Fruit fly (Drosophila melanogaster) whole organism, embryonic: ENCODE measurements around the gene twr.
A peak's percentile ranks its signal among the peaks of the same experiment; 100 is the strongest.

Experiments
- Abd-B ChIP-seq: fragments of 200-800 bp; sonication (Bioruptor generic); optimal IDR thresholded peaks from 2 replicates; lab custom pipeline; 2018; ENCODE audit warnings: missing biosample characterization, mild to moderate bottlenecking, missing genetic modification characterization, moderate library complexity
- Bgb ChIP-seq: fragments of 200-800 bp; sonication (Bioruptor generic); IDR thresholded peaks from 2 replicates; pipeline ENCODE4 v1.3.6; 2022; ENCODE audit warnings: missing biosample characterization, missing genetic modification characterization; ENCODE audit not compliant: partially characterized antibody
- CG10209 ChIP-seq: fragments of 200-800 bp; sonication (Bioruptor generic); optimal IDR thresholded peaks from 3 replicates; lab custom pipeline; 2017; ENCODE audit warnings: missing biosample characterization, mild to moderate bottlenecking, missing genetic modification characterization, missing genetic modification reagents
- CG10431 ChIP-seq: fragments of 200-800 bp; sonication (Bioruptor generic); optimal IDR thresholded peaks from 3 replicates; lab custom pipeline; 2018; ENCODE audit warnings: missing biosample characterization, mild to moderate bottlenecking, missing genetic modification characterization
- CG11247 ChIP-seq: fragments of 200-800 bp; sonication (Bioruptor generic); IDR thresholded peaks from 2 replicates; pipeline ENCODE4 v1.3.6; 2022; ENCODE audit warnings: missing biosample characterization, missing genetic modification characterization
- CG11560 ChIP-seq: fragments of 200-800 bp; sonication (Bioruptor generic); IDR thresholded peaks from 3 replicates; pipeline ENCODE4 v1.3.6; 2022; ENCODE audit warnings: missing biosample characterization, missing genetic modification characterization
- CG11695 ChIP-seq: fragments of 200-800 bp; sonication (Bioruptor generic); IDR thresholded peaks from 3 replicates; pipeline ENCODE4 v1.3.6; 2022; ENCODE audit warnings: missing biosample characterization, missing genetic modification characterization
- CG13287 ChIP-seq: fragments of 200-800 bp; sonication (Bioruptor generic); IDR thresholded peaks from 2 replicates; pipeline ENCODE4 v1.3.6; 2022; ENCODE audit warnings: missing biosample characterization, missing genetic modification characterization; ENCODE audit not compliant: partially characterized antibody
- CG14014 ChIP-seq: fragments of 200-800 bp; sonication (Bioruptor generic); IDR thresholded peaks from 2 replicates; pipeline ENCODE4 v1.3.6; 2022; ENCODE audit warnings: missing biosample characterization, missing genetic modification characterization
- CG17328 ChIP-seq: fragments of 200-800 bp; sonication (Bioruptor generic); IDR thresholded peaks from 2 replicates; pipeline ENCODE4 v1.3.6; 2022; ENCODE audit warnings: missing biosample characterization, missing genetic modification characterization
- CG17361 ChIP-seq: fragments of 200-800 bp; sonication (Bioruptor generic); IDR thresholded peaks from 3 replicates; pipeline ENCODE4 v1.3.6; 2022; ENCODE audit warnings: missing biosample characterization, missing genetic modification characterization
- CG30020 ChIP-seq: fragments of 200-800 bp; optimal IDR thresholded peaks from 2 replicates; lab custom pipeline; 2019; ENCODE audit warnings: missing biosample characterization, mild to moderate bottlenecking, missing genetic modification characterization, moderate library complexity
- CG3163 ChIP-seq: fragments of 200-800 bp; sonication (Bioruptor generic); optimal IDR thresholded peaks from 3 replicates; lab custom pipeline; 2016; ENCODE audit warnings: missing biosample characterization, missing genetic modification characterization
- CG4707 ChIP-seq: fragments of 200-800 bp; sonication (Bioruptor generic); optimal IDR thresholded peaks from 2 replicates; lab custom pipeline; 2018; ENCODE audit warnings: missing biosample characterization, mild to moderate bottlenecking, missing genetic modification characterization, moderate library complexity
- CG5180 ChIP-seq: fragments of 200-800 bp; sonication (Bioruptor generic); optimal IDR thresholded peaks from 3 replicates; lab custom pipeline; 2017; ENCODE audit warnings: missing biosample characterization, missing genetic modification characterization, mild to moderate bottlenecking, moderate library complexity, missing genetic modification reagents
- CG5953 ChIP-seq: fragments of 200-800 bp; sonication (Bioruptor generic); IDR thresholded peaks from 2 replicates; pipeline ENCODE4 v1.3.6; 2022; ENCODE audit warnings: missing biosample characterization, missing genetic modification characterization
- CG9609 ChIP-seq: fragments of 200-800 bp; sonication (Bioruptor generic); optimal IDR thresholded peaks from 3 replicates; lab custom pipeline; 2016; ENCODE audit warnings: missing biosample characterization, missing genetic modification characterization
- CG9932 ChIP-seq: fragments of 200-800 bp; sonication (Bioruptor generic); IDR thresholded peaks from 2 replicates; pipeline ENCODE4 v1.3.6; 2022; ENCODE audit warnings: missing biosample characterization, missing genetic modification characterization
- Deaf1 ChIP-seq: fragments of 200-800 bp; optimal IDR thresholded peaks from 3 replicates; lab custom pipeline; 2019; ENCODE audit warnings: missing biosample characterization, mild to moderate bottlenecking, missing genetic modification characterization, moderate library complexity
- Doc3 ChIP-seq: fragments of 200-800 bp; sonication (Bioruptor generic); IDR thresholded peaks from 3 replicates; pipeline ENCODE4 v1.3.6; 2022; ENCODE audit warnings: missing biosample characterization, missing genetic modification characterization; ENCODE audit not compliant: partially characterized antibody
- Dp ChIP-seq: fragments of 200-800 bp; sonication (Bioruptor generic); optimal IDR thresholded peaks from 2 replicates; lab custom pipeline; 2018; ENCODE audit warnings: missing biosample characterization, mild to moderate bottlenecking, missing genetic modification characterization, moderate library complexity
- ERR ChIP-seq: fragments of 200-800 bp; sonication (Bioruptor generic); optimal IDR thresholded peaks from 2 replicates; lab custom pipeline; 2016; ENCODE audit warnings: missing biosample characterization, missing genetic modification characterization
- Ets65A ChIP-seq: fragments of 200-800 bp; sonication (Bioruptor generic); peaks from one replicate; lab custom pipeline; 2016; ENCODE audit warnings: missing biosample characterization, missing genetic modification characterization
- Fer1 ChIP-seq: fragments of 200-800 bp; sonication (Bioruptor generic); optimal IDR thresholded peaks from 2 replicates; lab custom pipeline; 2017; ENCODE audit warnings: missing biosample characterization, mild to moderate bottlenecking, missing genetic modification characterization
- GATAe ChIP-seq: fragments of 200-800 bp; sonication (Bioruptor generic); conservative IDR thresholded peaks from 2 replicates; pipeline ENCODE4 v1.3.6; 2022; ENCODE audit warnings: missing biosample characterization, missing genetic modification characterization
- H2.0 ChIP-seq: fragments of 200-800 bp; sonication (Bioruptor generic); IDR thresholded peaks from 2 replicates; pipeline ENCODE4 v1.3.6; 2022; ENCODE audit warnings: missing biosample characterization, missing genetic modification characterization
- HLHmδ ChIP-seq: fragments of 200-800 bp; sonication (Bioruptor generic); optimal IDR thresholded peaks from 2 replicates; lab custom pipeline; 2018; ENCODE audit warnings: missing biosample characterization, mild to moderate bottlenecking, missing genetic modification characterization, moderate library complexity
- Hsf ChIP-seq: fragments of 200-800 bp; sonication (Bioruptor generic); optimal IDR thresholded peaks from 3 replicates; lab custom pipeline; 2016; ENCODE audit warnings: missing biosample characterization, missing genetic modification characterization
- Lhr ChIP-seq: fragments of 200-800 bp; sonication (Bioruptor generic); optimal IDR thresholded peaks from 3 replicates; lab custom pipeline; 2017; ENCODE audit warnings: mild to moderate bottlenecking, missing biosample characterization, missing genetic modification reagents, missing genetic modification characterization
- NK7.1 ChIP-seq: fragments of 200-800 bp; sonication (Bioruptor generic); optimal IDR thresholded peaks from 3 replicates; lab custom pipeline; 2016; ENCODE audit warnings: missing biosample characterization, missing genetic modification characterization
- Side ChIP-seq: fragments of 200-800 bp; sonication (Bioruptor generic); optimal IDR thresholded peaks from 2 replicates; lab custom pipeline; 2016; ENCODE audit warnings: missing biosample characterization, missing genetic modification characterization
- Sin3A ChIP-seq: fragments of >200 bp; optimal IDR thresholded peaks from 2 replicates; lab custom pipeline; 2018
- Sry-δ ChIP-seq: fragments of 200-800 bp; sonication (Bioruptor generic); optimal IDR thresholded peaks from 2 replicates; lab custom pipeline; 2016; ENCODE audit warnings: missing biosample characterization, missing genetic modification characterization
- chinmo ChIP-seq: fragments of 200-800 bp; sonication (Bioruptor generic); IDR thresholded peaks from 4 replicates; pipeline ENCODE4 v1.3.6; 2022; ENCODE audit warnings: missing biosample characterization, missing genetic modification characterization; ENCODE audit not compliant: partially characterized antibody
- exex ChIP-seq: fragments of 200-800 bp; sonication (Bioruptor generic); optimal IDR thresholded peaks from 4 replicates; lab custom pipeline; 2018; ENCODE audit warnings: missing biosample characterization, mild to moderate bottlenecking, missing genetic modification characterization, moderate library complexity
- fd64A ChIP-seq: fragments of 200-800 bp; sonication (Bioruptor generic); optimal IDR thresholded peaks from 3 replicates; lab custom pipeline; 2018; ENCODE audit warnings: missing biosample characterization, mild to moderate bottlenecking, missing genetic modification characterization
- insv ChIP-seq, 2 experiments: fragments of 200-800 bp; sonication (Bioruptor generic); optimal IDR thresholded peaks; 3 replicates each; lab custom pipeline; 2016 to 2018; ENCODE audit warnings: missing biosample characterization in 2 of 2, missing genetic modification characterization in 2 of 2
- kah ChIP-seq: fragments of 200-800 bp; sonication (Bioruptor generic); optimal IDR thresholded peaks from 2 replicates; lab custom pipeline; 2018; ENCODE audit warnings: missing biosample characterization, mild to moderate bottlenecking, missing genetic modification characterization
- kni ChIP-seq: fragments of 200-800 bp; sonication (Bioruptor generic); optimal IDR thresholded peaks from 3 replicates; lab custom pipeline; 2017; ENCODE audit warnings: mild to moderate bottlenecking, missing biosample characterization, missing genetic modification reagents, missing genetic modification characterization
- knrl ChIP-seq: fragments of 200-800 bp; sonication (Bioruptor generic); IDR thresholded peaks from 3 replicates; pipeline ENCODE4 v1.3.6; 2022; ENCODE audit warnings: missing biosample characterization, missing genetic modification characterization; ENCODE audit not compliant: partially characterized antibody
- lola ChIP-seq, 3 experiments: fragments of >200 bp in 2 of 3; fragments of 200-800 bp in 1 of 3; sonication (Bioruptor generic) in 1 of 3; optimal IDR thresholded peaks; 2 replicates each; lab custom pipeline; 2017 to 2019; ENCODE audit warnings: missing biosample characterization in 3 of 3, missing genetic modification characterization in 3 of 3, mild to moderate bottlenecking in 1 of 3, moderate library complexity in 1 of 3
- p53 ChIP-seq: fragments of 200-800 bp; sonication (Bioruptor generic); optimal IDR thresholded peaks from 2 replicates; lab custom pipeline; 2016; ENCODE audit warnings: missing biosample characterization, missing genetic modification characterization
- ro ChIP-seq: fragments of 200-800 bp; sonication (Bioruptor generic); IDR thresholded peaks from 2 replicates; pipeline ENCODE4 v1.3.6; 2022; ENCODE audit warnings: missing biosample characterization, missing genetic modification characterization
- sc ChIP-seq, 3 experiments: fragments of >200 bp in 2 of 3; fragments of 200-800 bp in 1 of 3; sonication (Bioruptor generic) in 1 of 3; optimal IDR thresholded peaks; 2 replicates in 2 of 3; 3 replicates in 1 of 3; lab custom pipeline; 2017; ENCODE audit warnings: mild to moderate bottlenecking in 1 of 3, missing biosample characterization in 1 of 3, missing genetic modification characterization in 1 of 3, missing genetic modification reagents in 1 of 3
- slp2 ChIP-seq: fragments of 200-800 bp; sonication (Bioruptor generic); optimal IDR thresholded peaks from 2 replicates; lab custom pipeline; 2016; ENCODE audit warnings: missing biosample characterization, missing genetic modification characterization
- so ChIP-seq: fragments of 200-800 bp; sonication (Bioruptor generic); IDR thresholded peaks from 3 replicates; pipeline ENCODE4 v1.3.6; 2022; ENCODE audit warnings: missing biosample characterization, missing genetic modification characterization
- stc ChIP-seq: fragments of 200-800 bp; sonication (Bioruptor generic); IDR thresholded peaks from 2 replicates; pipeline ENCODE4 v1.3.6; 2022; ENCODE audit warnings: missing biosample characterization, missing genetic modification characterization
- stwl ChIP-seq: fragments of 200-800 bp; sonication (Bioruptor generic); optimal IDR thresholded peaks from 3 replicates; lab custom pipeline; 2018; ENCODE audit warnings: missing biosample characterization, mild to moderate bottlenecking, missing genetic modification characterization, moderate library complexity
- sug ChIP-seq: fragments of 200-800 bp; optimal IDR thresholded peaks from 2 replicates; lab custom pipeline; 2019; ENCODE audit warnings: missing biosample characterization, mild to moderate bottlenecking, missing genetic modification characterization, moderate library complexity
- tio ChIP-seq: fragments of 200-800 bp; sonication (Bioruptor generic); optimal IDR thresholded peaks from 2 replicates; lab custom pipeline; 2017; ENCODE audit warnings: missing biosample characterization, missing genetic modification characterization, inconsistent platforms
- z ChIP-seq: fragments of 200-800 bp; sonication (Bioruptor generic); IDR thresholded peaks from 3 replicates; pipeline ENCODE4 v1.3.6; 2022; ENCODE audit warnings: missing biosample characterization, missing genetic modification characterization

Gene twr

DNA sequence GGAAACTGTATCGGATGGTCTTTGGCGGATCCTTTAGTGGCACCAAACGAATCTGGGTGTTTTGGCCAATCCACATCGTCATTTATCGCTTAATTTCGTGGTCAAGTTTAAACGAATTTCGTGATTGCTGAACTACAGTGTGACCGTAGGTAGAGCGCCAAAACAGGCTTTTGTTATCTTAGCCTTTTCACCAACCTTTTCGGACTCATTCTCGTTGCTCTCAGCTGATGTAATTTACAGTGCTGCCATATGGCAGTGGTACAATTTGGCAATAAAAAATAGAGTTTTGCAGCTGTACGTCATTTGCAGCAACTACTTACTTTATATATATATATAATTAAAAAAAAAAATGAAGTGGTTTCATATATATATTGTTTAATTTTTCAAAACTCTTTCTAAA lies 2.3 kb downstream of the twr start, which contains the start of gene agt (continued):
- peak; percentile 78 for TF ChIP-seq Abd-B (GFP tag; lab: Kevin White, UChicago)
- TF ChIP-seq Hsf (GFP tag; lab: Kevin White, UChicago), result no peak
- 0 out of 2 replicates have a peak, but pooled peaks have one; percentile 14 for TF ChIP-seq CG9932 (GFP tag; lab: Robert Waterston, UW)
- TF ChIP-seq CG10209 (GFP tag; lab: Kevin White, UChicago), result no peak
- no peak for TF ChIP-seq insv (GFP tag; optimal IDR thresholded peaks at IDR 0.05; lab: Kevin White, UChicago)
- no peak for TF ChIP-seq HLHmδ
- no peak for TF ChIP-seq CG9609 (GFP tag; lab: Kevin White, UChicago)
- no peak for TF ChIP-seq tio (GFP tag; lab: Kevin White, UChicago)
- no peak for TF ChIP-seq sc (optimal IDR thresholded peaks at IDR 0.05; lab: Kevin White, UChicago)
- no peak for TF ChIP-seq sc (GFP tag; optimal IDR thresholded peaks at IDR 0.05; lab: Kevin White, UChicago)
- TF ChIP-seq so (GFP tag; lab: Robert Waterston, UW), result no peak
- no peak for TF ChIP-seq CG11247 (GFP tag; lab: Robert Waterston, UW)
- TF ChIP-seq CG5953 (GFP tag; lab: Robert Waterston, UW), result no peak
- TF ChIP-seq Bgb (GFP tag; lab: Robert Waterston, UW), result peak; percentile 37; the same call in 1 of the 2 replicates
- no peak for TF ChIP-seq fd64A
- TF ChIP-seq z (GFP tag; lab: Robert Waterston, UW), result no peak
- TF ChIP-seq Lhr, result peak; percentile 82
- no peak for TF ChIP-seq slp2
- no peak for TF ChIP-seq kah (GFP tag; lab: Kevin White, UChicago)
- no peak for TF ChIP-seq CG17328 (GFP tag; lab: Robert Waterston, UW)
- TF ChIP-seq CG17361 (GFP tag; lab: Robert Waterston, UW), result no peak
- no peak for TF ChIP-seq CG4707 (GFP tag; lab: Kevin White, UChicago)
- TF ChIP-seq CG30020 (tag; lab: Kevin White, UChicago), result no peak
- TF ChIP-seq GATAe (GFP tag; lab: Robert Waterston, UW), result no peak
- TF ChIP-seq H2.0 (GFP tag; lab: Robert Waterston, UW), result no peak
- no peak for TF ChIP-seq NK7.1 (GFP tag; lab: Kevin White, UChicago)
- TF ChIP-seq chinmo (GFP tag; lab: Robert Waterston, UW), result no peak
- TF ChIP-seq Doc3 (GFP tag; lab: Robert Waterston, UW), result no peak
- no peak for TF ChIP-seq p53
- TF ChIP-seq CG3163 (GFP tag; lab: Kevin White, UChicago), result no peak
- no peak for TF ChIP-seq ro
- no peak for TF ChIP-seq Ets65A (GFP tag; lab: Kevin White, UChicago)
- no peak for TF ChIP-seq Fer1 (GFP tag; lab: Kevin White, UChicago)
- TF ChIP-seq CG11560 (tag; lab: Robert Waterston, UW), result no peak
- TF ChIP-seq Sin3A (lab: Kevin White, UChicago), result peak; percentile 4
- TF ChIP-seq CG10431 (GFP tag; lab: Kevin White, UChicago), result no peak
- TF ChIP-seq Sry-δ, result peak; percentile 34
- TF ChIP-seq CG14014, result no peak
- peak; percentile 93 for TF ChIP-seq stwl (tag; lab: Kevin White, UChicago)
- peak; percentile 27 for TF ChIP-seq sug (tag; lab: Kevin White, UChicago)
- TF ChIP-seq CG13287, result peak; percentile 68
- TF ChIP-seq Deaf1 (tag; lab: Kevin White, UChicago), result no peak
- no peak for TF ChIP-seq CG11695 (GFP tag; lab: Robert Waterston, UW)
- TF ChIP-seq Dp (GFP tag; lab: Kevin White, UChicago), result peak; percentile 81
- no peak for TF ChIP-seq CG5180
- no peak for TF ChIP-seq stc (GFP tag; lab: Robert Waterston, UW)
- no peak for TF ChIP-seq exex (tag; lab: Kevin White, UChicago)
- TF ChIP-seq kni (GFP tag; lab: Kevin White, UChicago), result no peak
- no peak for TF ChIP-seq lola (GFP tag; optimal IDR thresholded peaks at IDR 0.05; lab: Kevin White, UChicago)
- TF ChIP-seq ERR (GFP tag; lab: Kevin White, UChicago), result no peak
- peak; percentile 42; the same call in 1 of the 3 replicates for TF ChIP-seq knrl (GFP tag; lab: Robert Waterston, UW)
- no peak for TF ChIP-seq Side
